Worm (Caenorhabditis elegans): ENCODE results near the gene T28D6.7.
A peak's percentile ranks its signal among the peaks of the same experiment; 100 is the strongest.

Gene T28D6.7

ce11 chrIII:11366467-11366866 lies 20.2 kb upstream of the T28D6.7 start, which contains the start of gene T28D6.3:
Gene T28D6.3 (plus strand): TSS chrIII:11366767.
- TF ChIP-seq him-1 (tag; optimal IDR thresholded peaks at IDR 0.05), result no peak
- no peak for TF ChIP-seq W03F9.2 (tag; optimal IDR thresholded peaks at IDR 0.05)
- TF ChIP-seq dao-5 (tag; optimal IDR thresholded peaks at IDR 0.05), result no peak

DNA sequence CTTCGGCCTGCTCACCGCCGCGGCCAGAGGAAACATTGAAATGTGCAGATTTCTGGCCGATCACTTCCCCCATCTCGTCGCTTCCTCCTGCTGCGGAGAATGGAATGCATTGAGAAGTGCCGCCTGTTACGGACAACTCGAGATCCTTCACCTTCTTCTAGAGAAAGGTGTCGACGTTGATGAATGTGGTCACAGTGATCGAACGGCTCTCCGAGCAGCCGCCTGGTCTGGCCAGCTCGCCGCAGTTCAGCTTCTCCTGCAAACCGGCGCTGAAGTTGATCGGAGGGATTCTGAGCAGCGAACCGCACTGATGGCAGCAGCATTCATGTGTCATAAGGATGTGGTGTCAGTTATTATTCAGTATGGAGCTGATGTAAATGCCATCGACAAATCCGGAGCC lies 16.6 kb upstream of the T28D6.7 start:
- no peak for TF ChIP-seq dao-5 (tag; optimal IDR thresholded peaks at IDR 0.05)
- TF ChIP-seq him-1 (tag; optimal IDR thresholded peaks at IDR 0.05), result no peak
- no peak for TF ChIP-seq W03F9.2 (tag; optimal IDR thresholded peaks at IDR 0.05)

ce11 chrIII:11361394-11361793 lies 15.1 kb upstream of the T28D6.7 start:
- TF ChIP-seq W03F9.2 (tag; optimal IDR thresholded peaks at IDR 0.05), result no peak
- no peak for TF ChIP-seq him-1 (tag; optimal IDR thresholded peaks at IDR 0.05)
- TF ChIP-seq dao-5 (tag; optimal IDR thresholded peaks at IDR 0.05), result no peak

DNA sequence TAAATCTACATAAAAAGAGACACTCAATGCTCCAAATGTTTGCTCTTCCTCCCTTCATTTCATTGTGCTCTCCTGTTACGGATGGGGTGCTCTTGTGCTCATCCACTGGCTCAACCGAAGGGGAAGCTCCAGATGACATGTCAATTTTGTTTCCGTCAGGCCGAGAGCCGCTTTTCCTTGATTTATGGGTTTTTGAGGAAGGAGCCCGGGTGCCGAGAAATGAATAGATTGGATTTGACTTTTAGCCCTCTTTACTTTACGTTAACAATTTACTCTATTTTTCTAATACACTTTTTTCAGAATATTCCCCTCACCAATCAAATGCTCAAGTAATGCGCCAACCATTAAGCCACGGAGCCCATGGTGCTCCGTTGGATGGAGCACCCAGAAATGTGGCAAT lies 13.9 kb upstream of the T28D6.7 start, which contains the start of gene T28D6.4:
Gene T28D6.4, plus strand, starts transcription at position 301 of the 400 bp plus-strand sequence.
- no peak for TF ChIP-seq him-1 (tag; optimal IDR thresholded peaks at IDR 0.05)
- TF ChIP-seq W03F9.2 (tag; optimal IDR thresholded peaks at IDR 0.05), result no peak
- TF ChIP-seq dao-5 (tag; optimal IDR thresholded peaks at IDR 0.05), result no peak

- TF ChIP-seq dao-5 (tag; optimal IDR thresholded peaks at IDR 0.05), result no peak
- no peak for TF ChIP-seq him-1 (tag; optimal IDR thresholded peaks at IDR 0.05)
- TF ChIP-seq W03F9.2 (tag; optimal IDR thresholded peaks at IDR 0.05), result no peak
Measured at ce11 chrIII:11359422-11359821, 13.1 kb upstream of the T28D6.7 start.

- TF ChIP-seq him-1 (tag; optimal IDR thresholded peaks at IDR 0.05) (no peak), dao-5 (tag; optimal IDR thresholded peaks at IDR 0.05) (no peak), W03F9.2 (tag; optimal IDR thresholded peaks at IDR 0.05) (no peak)
Measured at ce11 chrIII:11358273-11358672, 12.0 kb upstream of the T28D6.7 start.

DNA sequence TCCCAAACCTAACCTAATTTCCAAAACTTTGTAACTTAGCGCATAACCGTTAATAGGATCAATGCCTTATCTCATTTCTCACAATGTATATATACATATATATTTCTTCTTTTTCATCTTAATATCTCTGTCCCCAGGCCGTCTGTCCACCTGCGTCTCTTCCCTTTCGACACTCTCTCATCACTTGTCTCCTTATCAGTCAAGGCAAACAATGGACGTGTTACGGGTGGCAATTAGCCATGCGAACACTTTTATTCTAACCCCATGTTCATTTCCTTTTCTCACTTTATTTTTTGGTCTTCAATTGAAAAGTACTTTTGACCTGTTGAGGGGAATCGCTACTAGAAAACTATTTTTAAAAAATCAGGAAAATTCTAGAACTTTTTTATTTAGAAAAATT lies 11.1 kb upstream of the T28D6.7 start:
- TF ChIP-seq W03F9.2 (tag; optimal IDR thresholded peaks at IDR 0.05), result no peak
- no peak for TF ChIP-seq dao-5 (tag; optimal IDR thresholded peaks at IDR 0.05)
- TF ChIP-seq him-1 (tag; optimal IDR thresholded peaks at IDR 0.05), result no peak

DNA sequence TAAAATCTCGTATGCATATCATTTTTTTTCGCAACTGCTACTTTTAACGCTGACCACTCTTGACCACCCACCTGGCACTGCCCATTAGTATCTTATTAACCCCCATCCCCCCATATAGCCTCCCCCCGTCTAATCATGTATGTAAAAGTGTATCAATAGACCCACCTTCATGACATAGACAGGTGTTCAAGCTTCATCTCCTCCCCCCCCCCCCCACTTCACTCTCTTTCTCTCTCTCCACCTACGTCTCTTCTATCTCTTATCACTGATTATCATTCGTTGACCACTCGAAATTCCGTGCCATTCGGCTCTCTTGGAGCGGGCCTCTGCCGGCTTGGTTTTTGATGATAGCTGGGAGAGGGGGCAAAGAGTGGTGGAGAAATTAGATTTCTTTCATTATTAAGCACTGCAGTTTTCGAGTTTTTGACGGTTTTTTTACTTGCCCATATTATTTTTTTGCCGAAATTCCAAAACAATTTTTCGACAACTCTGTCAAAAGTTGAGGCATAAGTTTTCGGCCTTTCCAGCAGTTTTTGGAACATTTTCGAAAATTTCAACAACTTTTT lies 9.6 kb upstream of the T28D6.7 start:
- TF ChIP-seq W03F9.2 (tag; optimal IDR thresholded peaks at IDR 0.05), result no peak
- no peak for TF ChIP-seq him-1 (tag; optimal IDR thresholded peaks at IDR 0.05)
- TF ChIP-seq dao-5 (tag; optimal IDR thresholded peaks at IDR 0.05), result no peak

ce11 chrIII:11353499-11353898 lies 7.2 kb upstream of the T28D6.7 start:
- no peak for TF ChIP-seq W03F9.2 (tag; optimal IDR thresholded peaks at IDR 0.05)
- no peak for TF ChIP-seq him-1 (tag; optimal IDR thresholded peaks at IDR 0.05)

- TF ChIP-seq him-1 (tag; optimal IDR thresholded peaks at IDR 0.05), result no peak
- TF ChIP-seq dao-5 (tag; optimal IDR thresholded peaks at IDR 0.05), result no peak
- no peak for TF ChIP-seq W03F9.2 (tag; optimal IDR thresholded peaks at IDR 0.05)
Measured at ce11 chrIII:11352840-11353239, 6.6 kb upstream of the T28D6.7 start.

DNA sequence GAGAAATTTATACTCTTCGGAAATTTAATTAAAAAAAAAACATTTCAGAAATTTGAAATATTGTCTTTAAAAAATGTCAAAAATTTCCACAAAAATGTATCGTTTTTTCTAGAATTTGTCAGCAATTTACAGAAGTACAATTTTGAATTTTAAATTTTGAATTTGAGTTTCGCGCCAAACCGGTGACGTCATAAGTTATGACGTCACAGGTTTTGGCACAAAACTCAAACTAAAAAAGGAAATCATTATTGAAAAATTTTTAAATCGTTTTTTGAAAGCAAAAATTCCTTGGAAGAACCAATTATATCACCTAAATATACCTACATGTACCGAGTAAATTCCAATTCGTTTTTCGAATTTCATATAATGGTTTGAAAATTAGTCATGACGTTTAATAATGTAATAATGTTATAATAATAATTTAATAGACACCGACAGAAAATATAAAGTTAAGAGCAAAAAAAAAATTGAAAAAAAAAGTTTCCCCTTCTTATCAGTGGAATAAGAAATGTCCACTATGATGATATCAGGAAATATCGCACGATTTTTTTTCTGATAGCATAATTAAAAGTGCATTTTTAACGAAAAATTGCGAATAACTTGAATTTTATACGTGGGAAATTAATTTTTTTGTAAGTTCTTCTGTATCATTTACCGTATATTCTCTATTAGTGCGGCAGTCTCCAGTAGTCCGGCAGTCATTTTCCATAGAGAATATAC lies 4.0 kb upstream of the T28D6.7 start:
- TF ChIP-seq W03F9.2 (tag; optimal IDR thresholded peaks at IDR 0.05) (no peak), dao-5 (tag; optimal IDR thresholded peaks at IDR 0.05) (no peak), him-1 (tag; optimal IDR thresholded peaks at IDR 0.05) (no peak)

DNA sequence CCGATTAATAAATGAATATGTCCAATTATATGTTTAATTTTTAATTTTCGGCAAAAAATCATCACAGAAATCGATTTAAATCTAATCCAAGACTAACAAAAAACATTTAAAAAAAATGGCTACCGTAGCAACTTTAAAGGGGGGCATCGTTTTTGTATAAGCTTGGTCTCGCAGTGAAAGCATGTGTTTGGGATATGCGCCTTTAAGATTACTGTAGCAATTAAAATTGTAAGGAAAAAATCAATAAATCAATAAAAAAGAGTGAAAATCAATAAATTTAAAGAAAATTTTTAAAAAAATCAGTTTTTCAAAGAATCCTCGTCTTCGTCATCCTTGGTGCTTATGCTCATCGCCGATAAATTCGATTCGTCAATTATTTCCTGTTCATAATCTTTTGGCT lies 2.2 kb downstream of the T28D6.7 start:
- TF ChIP-seq W03F9.2 (tag; optimal IDR thresholded peaks at IDR 0.05), result peak; percentile 63
- no peak for TF ChIP-seq dao-5 (tag; optimal IDR thresholded peaks at IDR 0.05)

- TF ChIP-seq W03F9.2 (tag; optimal IDR thresholded peaks at IDR 0.05) (no peak), him-1 (tag; optimal IDR thresholded peaks at IDR 0.05) (peak; percentile 20)
Measured at ce11 chrIII:11343041-11343440, 3.2 kb downstream of the T28D6.7 start, which contains the start of the genes T28D6.6 and pen-2. Gene T28D6.6 (minus strand): TSS chrIII:11343108. Gene pen-2 (plus strand): TSS chrIII:11343322.

ce11 chrIII:11341466-11341865 lies 4.8 kb downstream of the T28D6.7 start:
- TF ChIP-seq dao-5 (tag; optimal IDR thresholded peaks at IDR 0.05) (no peak), him-1 (tag; optimal IDR thresholded peaks at IDR 0.05) (no peak), W03F9.2 (tag; optimal IDR thresholded peaks at IDR 0.05) (no peak)

- no peak for TF ChIP-seq dao-5 (tag; optimal IDR thresholded peaks at IDR 0.05)
- TF ChIP-seq W03F9.2 (tag; optimal IDR thresholded peaks at IDR 0.05), result no peak
- TF ChIP-seq him-1 (tag; optimal IDR thresholded peaks at IDR 0.05), result no peak
Measured at ce11 chrIII:11337627-11338026, 8.7 kb downstream of the T28D6.7 start.
